Worm (Caenorhabditis elegans) whole organism, L4/young adult: ENCODE results near the gene T12G3.11.

Experiments used
- dao-5 ChIP-seq: sonication (generic microtip); optimal IDR thresholded peaks from 2 replicates; lab custom pipeline; 2016; ENCODE audit warnings: missing genotype, missing genetic modification characterization, moderate library complexity, missing compliant biosample characterization
- him-1 ChIP-seq: sonication (generic microtip); optimal IDR thresholded peaks from 2 replicates; lab custom pipeline; 2016; ENCODE audit warnings: missing genotype, missing genetic modification reagents, missing genetic modification characterization, missing compliant biosample characterization

ce11 chrIV:12013120-12013519 is 16.5 kb downstream of the T12G3.11 start, which contains the start of gene spe-17:
- TF ChIP-seq him-1 (tag; lab: Kevin White, UChicago) (no peak), dao-5 (no peak)
